Worm (Caenorhabditis elegans) whole organism, L4 larva: Measurements from ENCODE around the gene C43F9.5.
"Not testable (repeated sequence)": the region's sequence is repeated elsewhere in the genome, so short reads cannot be mapped to it uniquely, and the experiment has no call there.

Experiments
- F37D6.2 ChIP-seq: sonication (generic microtip); optimal IDR thresholded peaks from 2 replicates; lab custom pipeline; 2016; ENCODE audit warnings: mild to moderate bottlenecking, missing genetic modification characterization, missing compliant biosample characterization
- ceh-44 ChIP-seq: fragments of 200-800 bp; sonication (Bioruptor generic); IDR thresholded peaks from 2 replicates; pipeline ENCODE4 v1.3.6; 2022; ENCODE audit warnings: missing genetic modification reagents, missing genetic modification characterization, missing compliant biosample characterization
- cey-2 ChIP-seq: sonication (generic microtip); optimal IDR thresholded peaks from 3 replicates; lab custom pipeline; 2017; ENCODE audit warnings: missing genetic modification characterization, mild to moderate bottlenecking, missing compliant biosample characterization, antibody characterized with exemption, borderline replicate concordance; ENCODE audit not compliant: insufficient read depth
- lin-38 ChIP-seq: fragments of 200-800 bp; sonication (Bioruptor generic); IDR thresholded peaks from 2 replicates; pipeline ENCODE4 v1.3.6; 2022; ENCODE audit warnings: missing genetic modification reagents, missing genetic modification characterization, missing compliant biosample characterization
- mxl-2 ChIP-seq: fragments of 200-800 bp; sonication (Bioruptor generic); conservative IDR thresholded peaks from 2 replicates; pipeline ENCODE4 v1.3.6; 2022; ENCODE audit warnings: missing genetic modification reagents, missing genetic modification characterization, missing compliant biosample characterization
- nhr-11 ChIP-seq: fragments of 150-350 bp; optimal IDR thresholded peaks from 2 replicates; lab custom pipeline; 2014; ENCODE audit warnings: missing biosample characterization, missing genetic modification characterization
- nhr-237 ChIP-seq: sonication (generic microtip); optimal IDR thresholded peaks from 2 replicates; lab custom pipeline; 2017; ENCODE audit warnings: missing biosample characterization, missing genetic modification characterization
- pha-4 ChIP-seq, 2 experiments: fragments of 150-350 bp in 1 of 2; fragments of 200-800 bp in 1 of 2; sonication (Bioruptor generic) in 1 of 2; IDR thresholded peaks in 1 of 2; optimal IDR thresholded peaks in 1 of 2; 2 replicates each; pipeline versions ENCODE4 v1.3.6 to Lab custom; 2014 to 2022; ENCODE audit warnings: missing genetic modification characterization in 2 of 2, missing genetic modification reagents in 2 of 2, missing biosample characterization in 1 of 2, missing compliant biosample characterization in 1 of 2
- set-16 ChIP-seq: fragments of 200-800 bp; sonication (Bioruptor generic); IDR thresholded peaks from 2 replicates; pipeline ENCODE4 v1.3.6; 2022; ENCODE audit warnings: missing genetic modification reagents, missing genetic modification characterization, missing compliant biosample characterization
- zfp-2 ChIP-seq: sonication (generic microtip); optimal IDR thresholded peaks from 2 replicates; lab custom pipeline; 2016; ENCODE audit warnings: mild to moderate bottlenecking, missing genetic modification characterization, missing compliant biosample characterization

ce11 chrIV:10552993-10553392, 37.6 kb downstream of the C43F9.5 start:
- not testable (repeated sequence) for TF ChIP-seq mxl-2 (GFP tag; lab: Robert Waterston, UW); zfp-2; set-16; pha-4 (GFP tag; IDR thresholded peaks at IDR 0.05; lab: Robert Waterston, UW); pha-4 (tag; optimal IDR thresholded peaks at IDR 0.05; lab: Kevin White, UChicago); F37D6.2 (tag; lab: Kevin White, UChicago); cey-2; lin-38 (GFP tag; lab: Robert Waterston, UW); nhr-11 (tag; lab: Kevin White, UChicago); nhr-237 (tag; lab: Kevin White, UChicago); ceh-44 (GFP tag; lab: Robert Waterston, UW)
